Fruit fly (Drosophila melanogaster): ENCODE measurements around the gene tub.

- TF ChIP-seq CG6276 (GFP tag; optimal IDR thresholded peaks at IDR 0.05), result no peak
- TF ChIP-seq Sox102F (GFP tag; optimal IDR thresholded peaks at IDR 0.05), result no peak
- TF ChIP-seq Sox15 (GFP tag; optimal IDR thresholded peaks at IDR 0.05), result no peak
- TF ChIP-seq Blimp-1 (GFP tag; optimal IDR thresholded peaks at IDR 0.05), result no peak
- no peak for TF ChIP-seq CG4318 (GFP tag; optimal IDR thresholded peaks at IDR 0.05)
- TF ChIP-seq OdsH (GFP tag; optimal IDR thresholded peaks at IDR 0.05), result no peak
- TF ChIP-seq CG11294 (GFP tag; IDR thresholded peaks at IDR 0.05), result no peak
- TF ChIP-seq CG15336 (GFP tag; IDR thresholded peaks at IDR 0.05), result 0 out of 2 replicates have a peak, but pooled peaks have one; percentile 25
Measured at dm6 chr3R:4381079-4381919, 6.2 kb upstream of the tub start, which contains the start of gene Cont.
